Worm (Caenorhabditis elegans) whole organism, early embryonic: ENCODE data around the gene K10G9.2.

Source experiments
- B0310.2 ChIP-seq: sonication (generic microtip); optimal IDR thresholded peaks from 2 replicates; lab custom pipeline; 2016; ENCODE audit warnings: mild to moderate bottlenecking, missing genetic modification characterization, missing compliant biosample characterization
- F13C5.2 ChIP-seq: sonication (generic microtip); optimal IDR thresholded peaks from 2 replicates; lab custom pipeline; 2017; ENCODE audit warnings: mild to moderate bottlenecking, missing genetic modification characterization, inconsistent platforms, missing compliant biosample characterization
- aly-1 ChIP-seq: sonication (generic microtip); optimal IDR thresholded peaks from 2 replicates; lab custom pipeline; 2016; ENCODE audit warnings: missing genetic modification characterization, missing compliant biosample characterization
- ama-1 ChIP-seq: fragments of 150-350 bp; optimal IDR thresholded peaks from 2 replicates; lab custom pipeline; 2014
- ceh-13 ChIP-seq: fragments of 200-800 bp; sonication (Bioruptor generic); optimal IDR thresholded peaks from 2 replicates; lab custom pipeline; 2018; ENCODE audit warnings: mild to moderate bottlenecking, missing genetic modification characterization, missing compliant biosample characterization
- ceh-36 ChIP-seq: sonication (generic microtip); optimal IDR thresholded peaks from 2 replicates; lab custom pipeline; 2016; ENCODE audit warnings: missing genetic modification characterization, inconsistent platforms, missing compliant biosample characterization
- ets-7 ChIP-seq: sonication (generic microtip); optimal IDR thresholded peaks from 2 replicates; lab custom pipeline; 2016; ENCODE audit warnings: missing genotype, missing genetic modification characterization, missing compliant biosample characterization
- flt-1 ChIP-seq: fragments of 200-800 bp; sonication (Bioruptor generic); IDR thresholded peaks from 2 replicates; pipeline ENCODE4 v1.3.6; 2022; ENCODE audit warnings: missing genetic modification characterization, missing compliant biosample characterization
- hmbx-1 ChIP-seq: sonication (generic microtip); optimal IDR thresholded peaks from 2 replicates; lab custom pipeline; 2016; ENCODE audit warnings: mild to moderate bottlenecking, missing genetic modification characterization, missing compliant biosample characterization
- hmg-4 ChIP-seq: fragments of 200-800 bp; sonication (Bioruptor generic); optimal IDR thresholded peaks from 2 replicates; lab custom pipeline; 2018; ENCODE audit warnings: mild to moderate bottlenecking, missing genetic modification characterization, missing compliant biosample characterization
- hnd-1 ChIP-seq: sonication (generic microtip); optimal IDR thresholded peaks from 2 replicates; lab custom pipeline; 2016; ENCODE audit warnings: missing genetic modification characterization, missing compliant biosample characterization
- pes-1 ChIP-seq: fragments of 200-800 bp; sonication (Bioruptor generic); IDR thresholded peaks from 2 replicates; pipeline ENCODE4 v1.3.6; 2022; ENCODE audit warnings: missing genetic modification reagents, missing genetic modification characterization, missing compliant biosample characterization
- scrt-1 ChIP-seq: fragments of 200-800 bp; sonication (Bioruptor generic); IDR thresholded peaks from 2 replicates; pipeline ENCODE4 v1.3.6; 2022; ENCODE audit warnings: missing genetic modification characterization, missing compliant biosample characterization
- sea-1 ChIP-seq: fragments of 200-800 bp; sonication (Bioruptor generic); conservative IDR thresholded peaks from 2 replicates; pipeline ENCODE4 v1.3.6; 2022; ENCODE audit warnings: missing genetic modification characterization, missing compliant biosample characterization
- tbx-11 ChIP-seq: fragments of 200-800 bp; sonication (Bioruptor generic); IDR thresholded peaks from 2 replicates; pipeline ENCODE4 v1.3.6; 2022; ENCODE audit warnings: missing genetic modification characterization, missing compliant biosample characterization
- tbx-37 ChIP-seq: fragments of 200-800 bp; sonication (Bioruptor generic); conservative IDR thresholded peaks from 2 replicates; pipeline ENCODE4 v1.3.6; 2022; ENCODE audit warnings: missing genetic modification reagents, missing genetic modification characterization, missing compliant biosample characterization
- tra-4 ChIP-seq: sonication (generic microtip); optimal IDR thresholded peaks from 2 replicates; lab custom pipeline; 2017; ENCODE audit warnings: missing genetic modification characterization, missing compliant biosample characterization

The K10G9.2 gene

DNA sequence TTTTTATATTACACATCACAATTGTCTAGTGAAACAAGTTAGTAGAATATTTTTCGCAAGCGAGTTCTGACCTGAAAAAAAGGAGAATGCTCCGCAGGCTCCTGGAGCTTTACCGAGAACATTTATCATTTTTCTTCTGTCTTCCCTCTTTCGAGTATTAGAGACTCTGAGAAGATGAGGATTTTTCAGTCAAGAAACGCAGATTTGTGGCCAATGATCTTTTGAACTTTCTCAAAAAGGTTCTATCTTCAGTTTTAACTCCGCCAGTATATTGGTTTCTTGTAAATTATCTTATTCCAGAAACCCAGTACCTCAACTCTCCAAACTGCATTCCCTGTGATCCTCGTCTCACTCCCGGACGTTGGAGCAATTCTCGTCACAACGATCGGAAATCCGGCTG, at the start of gene K10G9.2:
TSS of gene K10G9.2 (plus strand) at position 301 of the 400 bp plus-strand sequence.
- TF ChIP-seq flt-1, result no peak

DNA sequence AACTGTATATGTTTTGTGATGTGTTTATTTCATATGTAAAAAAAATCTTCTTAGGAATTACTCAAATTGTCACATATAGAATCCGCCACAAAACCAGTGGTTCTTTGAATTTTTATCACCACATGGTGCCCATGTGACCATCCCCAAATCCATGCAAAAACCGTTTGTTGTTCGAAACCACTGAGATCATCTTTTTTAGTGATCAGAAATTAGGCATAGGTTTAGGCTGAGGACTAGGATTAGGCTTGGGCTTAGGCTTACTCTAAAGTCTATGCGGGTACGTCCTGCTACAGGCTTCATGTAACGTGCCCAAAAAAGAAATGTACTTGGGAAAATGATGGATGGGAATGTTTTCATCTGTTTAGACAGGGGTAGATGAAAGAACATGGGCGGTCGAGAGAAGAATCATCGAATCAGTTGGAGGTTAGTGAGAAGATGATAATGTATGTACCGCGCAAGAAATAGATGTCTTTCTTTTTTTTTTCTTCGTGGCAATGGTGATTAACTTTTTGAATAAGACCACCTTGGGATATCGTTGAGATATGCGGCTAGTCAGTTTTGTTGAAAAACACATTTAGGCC, 49.3 kb upstream of the K10G9.2 start:
- no peak for TF ChIP-seq tbx-11 (GFP tag; lab: Robert Waterston, UW)
- no peak for TF ChIP-seq tbx-37
- TF ChIP-seq ceh-36 (tag; lab: Kevin White, UChicago), result no peak
- no peak for TF ChIP-seq hmbx-1 (tag; lab: Kevin White, UChicago)
- no peak for TF ChIP-seq flt-1
- no peak for TF ChIP-seq F13C5.2 (tag; lab: Kevin White, UChicago)
- no peak for TF ChIP-seq hnd-1 (tag; lab: Kevin White, UChicago)
- no peak for TF ChIP-seq aly-1 (tag; lab: Kevin White, UChicago)
- TF ChIP-seq ama-1 (lab: Kevin White, UChicago), result no peak
- TF ChIP-seq hmg-4 (GFP tag; lab: Kevin White, UChicago), result no peak
- TF ChIP-seq ceh-13 (GFP tag; lab: Kevin White, UChicago), result no peak
- TF ChIP-seq scrt-1 (GFP tag; lab: Robert Waterston, UW), result no peak
- no peak for TF ChIP-seq ets-7 (tag; lab: Kevin White, UChicago)
- TF ChIP-seq B0310.2 (tag; lab: Kevin White, UChicago), result no peak
- no peak for TF ChIP-seq pes-1 (GFP tag; lab: Robert Waterston, UW)
- no peak for TF ChIP-seq tra-4 (tag; lab: Kevin White, UChicago)
- no peak for TF ChIP-seq sea-1

DNA sequence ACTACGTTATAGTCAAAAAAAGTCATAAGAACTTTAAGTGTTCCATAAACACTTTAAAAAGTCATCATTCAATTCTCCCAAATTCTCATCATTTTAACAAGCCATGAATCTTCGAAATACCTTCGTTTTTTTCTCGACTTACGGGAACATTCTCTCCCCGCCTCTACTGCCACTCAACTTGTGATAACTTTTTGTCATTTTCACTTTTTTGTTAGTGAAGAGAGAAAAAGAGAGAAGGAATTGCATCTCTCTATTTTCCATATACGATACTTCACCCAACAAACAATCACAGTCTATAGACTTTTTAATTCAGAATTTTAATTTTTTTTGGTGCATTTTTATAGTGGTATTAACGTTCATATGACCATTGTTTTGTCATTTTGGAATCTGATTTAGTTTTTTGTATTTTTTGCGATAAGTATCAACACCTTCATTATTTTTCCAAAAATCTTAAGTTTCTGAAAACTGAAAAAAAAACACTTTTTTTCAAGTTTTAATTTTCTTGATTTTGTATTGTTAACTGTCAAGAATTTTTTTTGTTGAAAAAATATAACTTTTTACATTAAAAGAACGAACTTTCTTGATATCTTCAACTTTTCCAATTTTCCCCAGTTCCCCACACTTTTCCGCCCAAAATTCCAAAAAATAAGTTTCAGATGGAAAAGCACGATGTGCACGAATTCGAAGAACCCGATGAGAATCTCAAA, 47.1 kb upstream of the K10G9.2 start, which contains the start of gene Y70G10A.3:
TSS of gene Y70G10A.3 (plus strand) at position 657 of the 707 bp plus-strand sequence.
- TF ChIP-seq B0310.2 (tag; lab: Kevin White, UChicago), result no peak
- TF ChIP-seq flt-1, result no peak
- no peak for TF ChIP-seq tbx-37
- TF ChIP-seq pes-1 (GFP tag; lab: Robert Waterston, UW), result no peak
- no peak for TF ChIP-seq sea-1
- TF ChIP-seq aly-1 (tag; lab: Kevin White, UChicago), result no peak
- TF ChIP-seq scrt-1 (GFP tag; lab: Robert Waterston, UW), result no peak
- TF ChIP-seq hmbx-1 (tag; lab: Kevin White, UChicago), result no peak
- TF ChIP-seq tbx-11 (GFP tag; lab: Robert Waterston, UW), result no peak
- TF ChIP-seq ceh-13 (GFP tag; lab: Kevin White, UChicago), result no peak
- TF ChIP-seq ceh-36 (tag; lab: Kevin White, UChicago), result no peak
- no peak for TF ChIP-seq ets-7 (tag; lab: Kevin White, UChicago)

DNA sequence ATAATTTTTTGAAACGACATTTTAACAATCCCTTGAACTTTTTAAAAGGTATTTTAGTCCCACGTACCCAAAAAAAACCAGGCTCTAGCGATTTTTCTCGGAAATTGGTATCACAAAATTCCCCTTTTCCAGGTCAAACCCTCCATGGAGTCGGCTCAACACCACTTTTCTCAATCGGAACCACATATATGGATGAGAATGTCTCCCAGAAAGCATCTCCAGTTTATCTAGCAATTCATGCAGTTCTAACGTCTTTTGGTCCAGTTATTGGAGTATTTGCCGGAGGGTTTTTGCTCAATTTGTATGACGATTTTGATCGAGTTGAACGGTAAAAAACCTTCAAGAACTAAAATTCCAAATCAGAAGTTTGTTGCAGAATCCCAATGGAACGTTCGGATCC, 45.6 kb upstream of the K10G9.2 start:
- no peak for TF ChIP-seq tbx-11 (GFP tag; lab: Robert Waterston, UW)

DNA sequence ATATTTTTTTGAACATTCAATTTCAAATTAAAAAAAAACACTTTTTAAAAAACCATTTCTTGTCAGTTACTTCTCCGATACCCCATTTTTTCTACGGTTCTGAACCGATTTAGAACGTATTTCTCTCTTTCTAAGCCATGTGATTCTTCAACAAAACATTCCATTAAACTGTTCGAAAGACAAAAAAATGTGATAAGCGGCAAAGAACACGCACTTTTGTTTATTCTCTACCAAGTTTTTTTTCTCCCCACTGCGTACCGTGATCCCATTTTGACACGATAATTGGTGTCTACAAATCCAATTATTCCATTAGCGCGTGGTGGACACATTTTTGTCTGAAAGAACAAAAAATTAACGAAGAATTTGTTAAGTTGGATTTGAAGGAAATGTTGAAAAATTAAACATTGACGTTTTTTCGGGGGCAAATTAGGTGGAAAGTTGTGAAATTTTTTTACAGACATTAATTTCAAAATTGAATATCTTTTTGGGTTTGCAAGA, 44.3 kb upstream of the K10G9.2 start:
- no peak for TF ChIP-seq ets-7 (tag; lab: Kevin White, UChicago)

DNA sequence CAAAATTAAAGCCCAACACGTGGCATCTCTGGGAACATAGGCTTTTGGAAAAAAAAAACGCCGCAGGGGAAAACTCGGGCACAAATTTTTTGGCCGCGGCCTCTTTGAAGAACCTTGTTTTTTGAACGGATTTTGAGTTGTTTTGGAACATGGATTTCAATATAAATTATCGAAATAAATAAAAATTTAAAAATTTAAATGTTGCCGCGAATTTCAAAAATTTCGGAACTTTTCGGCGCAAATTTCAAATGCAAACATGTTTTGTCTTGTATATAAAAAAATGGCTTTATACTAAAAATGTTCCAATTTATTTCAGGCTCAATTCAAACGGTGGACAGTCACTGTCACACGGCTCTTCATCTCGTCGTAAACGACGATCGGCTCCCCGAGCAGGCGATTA, 41.7 kb upstream of the K10G9.2 start:
- TF ChIP-seq tbx-11 (GFP tag; lab: Robert Waterston, UW) (no peak), ama-1 (lab: Kevin White, UChicago) (no peak), hmbx-1 (tag; lab: Kevin White, UChicago) (no peak), tbx-37 (no peak), ceh-13 (GFP tag; lab: Kevin White, UChicago) (no peak), ets-7 (tag; lab: Kevin White, UChicago) (no peak), B0310.2 (tag; lab: Kevin White, UChicago) (no peak), F13C5.2 (tag; lab: Kevin White, UChicago) (no peak), sea-1 (no peak), hmg-4 (GFP tag; lab: Kevin White, UChicago) (no peak), scrt-1 (GFP tag; lab: Robert Waterston, UW) (no peak), hnd-1 (tag; lab: Kevin White, UChicago) (no peak), flt-1 (no peak)

DNA sequence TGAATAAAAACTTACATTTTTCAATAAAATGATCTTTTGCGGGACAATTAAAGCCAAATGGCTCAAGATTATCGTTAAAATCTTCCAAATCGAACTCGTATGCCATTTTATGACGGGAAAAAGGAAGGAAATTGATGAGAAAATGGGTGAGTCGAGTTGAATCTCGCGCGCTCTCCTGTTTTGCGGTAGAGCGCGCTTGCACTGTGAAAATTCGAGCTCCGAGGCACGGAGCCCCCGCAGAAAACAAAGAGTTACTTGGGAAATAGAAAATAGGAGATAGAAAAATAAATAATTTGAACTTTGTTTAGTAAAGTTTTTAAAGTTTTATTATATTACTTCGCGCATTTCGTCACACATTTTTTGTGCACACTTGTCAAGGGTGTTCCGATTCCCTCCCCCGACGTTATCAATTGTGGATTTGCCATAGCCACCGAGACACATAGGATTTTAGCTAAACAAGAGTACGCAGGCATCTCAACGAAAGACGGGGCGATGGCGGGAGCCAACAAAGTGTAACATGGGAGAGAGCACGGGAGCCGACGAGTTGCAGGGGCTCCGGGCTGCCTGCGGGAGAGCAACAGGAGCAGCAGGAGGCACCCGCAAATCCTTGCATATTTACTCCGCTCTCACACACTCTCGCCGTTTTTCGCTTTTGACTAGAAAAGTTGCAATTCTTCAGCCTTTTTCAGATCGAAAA, 37.1 kb upstream of the K10G9.2 start, which contains the start of the genes div-1 and cor-1:
TSS of gene div-1 (minus strand) at position 119 of the 697 bp plus-strand sequence.
TSS of gene cor-1 (plus strand) at position 671 of the 697 bp plus-strand sequence.
- TF ChIP-seq hmg-4 (GFP tag; lab: Kevin White, UChicago) (peak; percentile 13), ets-7 (tag; lab: Kevin White, UChicago) (no peak), aly-1 (tag; lab: Kevin White, UChicago) (no peak), tbx-11 (GFP tag; lab: Robert Waterston, UW) (no peak), pes-1 (GFP tag; lab: Robert Waterston, UW) (no peak; the same call in 1 of the 2 replicates), scrt-1 (GFP tag; lab: Robert Waterston, UW) (0 out of 2 replicates have a peak, but pooled peaks have one; percentile 22), F13C5.2 (tag; lab: Kevin White, UChicago) (no peak), hnd-1 (tag; lab: Kevin White, UChicago) (no peak), ama-1 (lab: Kevin White, UChicago) (no peak)
